Fruit fly (Drosophila melanogaster): ENCODE data around the gene CG14811.
A peak's percentile ranks its signal among the peaks of the same experiment; 100 is the strongest.

dm6 chrX:1861620-1862184 lies 39.5 kb upstream of the CG14811 start, which contains the start of gene deltaCOP:
- TF ChIP-seq h (GFP tag; optimal IDR thresholded peaks at IDR 0.05) (peak; percentile 93), Mio (GFP tag; optimal IDR thresholded peaks at IDR 0.05) (peak; percentile 39), GATAd (GFP tag; optimal IDR thresholded peaks at IDR 0.05) (no peak), sage (GFP tag; optimal IDR thresholded peaks at IDR 0.05) (no peak), br (GFP tag; optimal IDR thresholded peaks at IDR 0.05) (peak; percentile 89), psq (GFP tag; optimal IDR thresholded peaks at IDR 0.05) (peak; percentile 82), pan (optimal IDR thresholded peaks at IDR 0.05) (no peak), Dfd (GFP tag; optimal IDR thresholded peaks at IDR 0.05) (no peak), CG9705 (GFP tag; optimal IDR thresholded peaks at IDR 0.05) (peak; percentile 51), fru (GFP tag; optimal IDR thresholded peaks at IDR 0.05) (no peak), usp (GFP tag; optimal IDR thresholded peaks at IDR 0.05) (no peak), Myc (optimal IDR thresholded peaks at IDR 0.05) (peak; percentile 40), CrebA (GFP tag; optimal IDR thresholded peaks at IDR 0.05; ENCODE audit: borderline replicate concordance) (no peak), rgr (GFP tag; optimal IDR thresholded peaks at IDR 0.05) (peak; percentile 91)

Measured in whole organism, wandering third instar larva.